Worm (Caenorhabditis elegans) whole organism, midembryonic: ENCODE measurements around the gene cyn-6.

Experiments
- T22C8.4 ChIP-seq: fragments of 200-800 bp; sonication (Bioruptor generic); IDR thresholded peaks from 2 replicates; pipeline ENCODE4 v1.3.6; 2022; ENCODE audit warnings: missing genetic modification characterization, missing compliant biosample characterization
- cog-1 ChIP-seq: sonication (generic microtip); optimal IDR thresholded peaks from 2 replicates; lab custom pipeline; 2016; ENCODE audit warnings: missing genetic modification characterization, missing compliant biosample characterization
- flt-1 ChIP-seq: fragments of 200-800 bp; sonication (Bioruptor generic); IDR thresholded peaks from 2 replicates; pipeline ENCODE4 v1.3.6; 2022; ENCODE audit warnings: missing genetic modification characterization, missing compliant biosample characterization
- klf-2 ChIP-seq: fragments of 200-800 bp; sonication (Bioruptor generic); conservative IDR thresholded peaks from 2 replicates; pipeline ENCODE4 v1.3.6; 2022; ENCODE audit warnings: missing genetic modification reagents, missing genetic modification characterization, missing compliant biosample characterization
- med-1 ChIP-seq: sonication (generic microtip); optimal IDR thresholded peaks from 2 replicates; lab custom pipeline; 2017; ENCODE audit warnings: missing genetic modification characterization, mild to moderate bottlenecking, missing compliant biosample characterization, antibody characterized with exemption, missing genetic modification reagents; ENCODE audit not compliant: insufficient read depth
- ref-1 ChIP-seq: fragments of 200-800 bp; sonication (Bioruptor generic); conservative IDR thresholded peaks from 2 replicates; pipeline ENCODE4 v1.3.6; 2022; ENCODE audit warnings: missing genetic modification reagents, missing genetic modification characterization, missing compliant biosample characterization
- tab-1 ChIP-seq: fragments of 200-800 bp; sonication (Bioruptor generic); IDR thresholded peaks from 2 replicates; pipeline ENCODE4 v1.3.6; 2022; ENCODE audit warnings: missing genetic modification characterization, missing compliant biosample characterization
- ztf-23 ChIP-seq: fragments of 200-800 bp; sonication (Bioruptor generic); IDR thresholded peaks from 2 replicates; pipeline ENCODE4 v1.3.6; 2022; ENCODE audit warnings: missing genetic modification reagents, missing genetic modification characterization, missing compliant biosample characterization
- ztf-29 ChIP-seq: fragments of 200-800 bp; sonication (Bioruptor generic); IDR thresholded peaks from 2 replicates; pipeline ENCODE4 v1.3.6; 2022; ENCODE audit warnings: missing genetic modification reagents, missing genetic modification characterization, missing compliant biosample characterization

The cyn-6 gene

ce11 chrIII:754371-754770, 18.8 kb upstream of the cyn-6 start:
- TF ChIP-seq ref-1 (GFP tag; lab: Robert Waterston, UW) (no peak), cog-1 (tag; lab: Kevin White, UChicago) (no peak), med-1 (GFP tag; lab: Kevin White, UChicago) (no peak), ztf-23 (no peak), flt-1 (GFP tag; lab: Robert Waterston, UW) (no peak), ztf-29 (GFP tag; lab: Robert Waterston, UW) (no peak), klf-2 (GFP tag; lab: Robert Waterston, UW) (no peak), T22C8.4 (GFP tag; lab: Robert Waterston, UW) (no peak), tab-1 (GFP tag; lab: Robert Waterston, UW) (no peak)

- TF ChIP-seq T22C8.4 (GFP tag; lab: Robert Waterston, UW) (no peak), ztf-23 (no peak), cog-1 (tag; lab: Kevin White, UChicago) (no peak), ztf-29 (GFP tag; lab: Robert Waterston, UW) (no peak), flt-1 (GFP tag; lab: Robert Waterston, UW) (no peak), klf-2 (GFP tag; lab: Robert Waterston, UW) (no peak), ref-1 (GFP tag; lab: Robert Waterston, UW) (no peak), tab-1 (GFP tag; lab: Robert Waterston, UW) (no peak), med-1 (GFP tag; lab: Kevin White, UChicago) (no peak)
These were observed 15.2 kb upstream of the cyn-6 start, which contains the start of gene T17H7.7 for ce11 chrIII:757981-758380. T17H7.7 (minus strand) TSS chrIII:758081.

ce11 chrIII:759675-760074, 13.5 kb upstream of the cyn-6 start:
- TF ChIP-seq ztf-29 (GFP tag; lab: Robert Waterston, UW) (no peak), klf-2 (GFP tag; lab: Robert Waterston, UW) (no peak), flt-1 (GFP tag; lab: Robert Waterston, UW) (no peak), med-1 (GFP tag; lab: Kevin White, UChicago) (no peak), ztf-23 (no peak), cog-1 (tag; lab: Kevin White, UChicago) (no peak), tab-1 (GFP tag; lab: Robert Waterston, UW) (no peak), T22C8.4 (GFP tag; lab: Robert Waterston, UW) (no peak), ref-1 (GFP tag; lab: Robert Waterston, UW) (no peak)

- no peak for TF ChIP-seq tab-1 (GFP tag; lab: Robert Waterston, UW)
- TF ChIP-seq ref-1 (GFP tag; lab: Robert Waterston, UW) = no peak
- TF ChIP-seq ztf-23 = no peak
- TF ChIP-seq cog-1 (tag; lab: Kevin White, UChicago) = no peak
- no peak for TF ChIP-seq med-1 (GFP tag; lab: Kevin White, UChicago)
- TF ChIP-seq flt-1 (GFP tag; lab: Robert Waterston, UW) = no peak
- TF ChIP-seq ztf-29 (GFP tag; lab: Robert Waterston, UW) = no peak
- TF ChIP-seq T22C8.4 (GFP tag; lab: Robert Waterston, UW) = no peak
- TF ChIP-seq klf-2 (GFP tag; lab: Robert Waterston, UW) = no peak
These were observed 11.7 kb upstream of the cyn-6 start, which contains the start of gene nlp-52 for ce11 chrIII:761476-761875. nlp-52 (plus strand) TSS chrIII:761776.

- TF ChIP-seq ztf-29 (GFP tag; lab: Robert Waterston, UW) = no peak
- TF ChIP-seq flt-1 (GFP tag; lab: Robert Waterston, UW) = no peak
- TF ChIP-seq T22C8.4 (GFP tag; lab: Robert Waterston, UW) = no peak
- no peak for TF ChIP-seq cog-1 (tag; lab: Kevin White, UChicago)
- no peak for TF ChIP-seq med-1 (GFP tag; lab: Kevin White, UChicago)
- no peak for TF ChIP-seq klf-2 (GFP tag; lab: Robert Waterston, UW)
- no peak for TF ChIP-seq tab-1 (GFP tag; lab: Robert Waterston, UW)
- no peak for TF ChIP-seq ztf-23
- TF ChIP-seq ref-1 (GFP tag; lab: Robert Waterston, UW) = no peak
These were observed 10.7 kb upstream of the cyn-6 start for ce11 chrIII:762508-762907.

ce11 chrIII:764404-764803, 8.8 kb upstream of the cyn-6 start:
- no peak for TF ChIP-seq ztf-23
- TF ChIP-seq tab-1 (GFP tag; lab: Robert Waterston, UW) = no peak
- no peak for TF ChIP-seq ztf-29 (GFP tag; lab: Robert Waterston, UW)
- TF ChIP-seq klf-2 (GFP tag; lab: Robert Waterston, UW) = no peak
- no peak for TF ChIP-seq med-1 (GFP tag; lab: Kevin White, UChicago)
- no peak for TF ChIP-seq ref-1 (GFP tag; lab: Robert Waterston, UW)
- TF ChIP-seq cog-1 (tag; lab: Kevin White, UChicago) = no peak
- TF ChIP-seq T22C8.4 (GFP tag; lab: Robert Waterston, UW) = no peak
- TF ChIP-seq flt-1 (GFP tag; lab: Robert Waterston, UW) = no peak

ce11 chrIII:764884-765283, 8.3 kb upstream of the cyn-6 start, which contains the start of gene ptl-1:
ptl-1 (plus strand) TSS chrIII:765184.
- TF ChIP-seq flt-1 (GFP tag; lab: Robert Waterston, UW) = no peak
- TF ChIP-seq T22C8.4 (GFP tag; lab: Robert Waterston, UW) = no peak
- TF ChIP-seq ref-1 (GFP tag; lab: Robert Waterston, UW) = no peak
- no peak for TF ChIP-seq ztf-23
- TF ChIP-seq klf-2 (GFP tag; lab: Robert Waterston, UW) = no peak
- TF ChIP-seq cog-1 (tag; lab: Kevin White, UChicago) = no peak
- no peak for TF ChIP-seq med-1 (GFP tag; lab: Kevin White, UChicago)
- no peak for TF ChIP-seq tab-1 (GFP tag; lab: Robert Waterston, UW)
- TF ChIP-seq ztf-29 (GFP tag; lab: Robert Waterston, UW) = no peak

- no peak for TF ChIP-seq T22C8.4 (GFP tag; lab: Robert Waterston, UW)
- TF ChIP-seq tab-1 (GFP tag; lab: Robert Waterston, UW) = no peak
- no peak for TF ChIP-seq cog-1 (tag; lab: Kevin White, UChicago)
- no peak for TF ChIP-seq klf-2 (GFP tag; lab: Robert Waterston, UW)
- no peak for TF ChIP-seq ztf-23
- TF ChIP-seq ref-1 (GFP tag; lab: Robert Waterston, UW) = no peak
- TF ChIP-seq flt-1 (GFP tag; lab: Robert Waterston, UW) = no peak
- no peak for TF ChIP-seq ztf-29 (GFP tag; lab: Robert Waterston, UW)
- no peak for TF ChIP-seq med-1 (GFP tag; lab: Kevin White, UChicago)
These were observed 4.7 kb upstream of the cyn-6 start for ce11 chrIII:768528-768927.

ce11 chrIII:770958-771357, 2.3 kb upstream of the cyn-6 start, which contains the start of gene tpst-2:
tpst-2 (plus strand) TSS chrIII:771258.
- TF ChIP-seq T22C8.4 (GFP tag; lab: Robert Waterston, UW) = no peak
- TF ChIP-seq tab-1 (GFP tag; lab: Robert Waterston, UW) = no peak
- TF ChIP-seq cog-1 (tag; lab: Kevin White, UChicago) = no peak
- TF ChIP-seq ref-1 (GFP tag; lab: Robert Waterston, UW) = no peak
- TF ChIP-seq ztf-29 (GFP tag; lab: Robert Waterston, UW) = no peak
- no peak for TF ChIP-seq ztf-23
- no peak for TF ChIP-seq flt-1 (GFP tag; lab: Robert Waterston, UW)
- no peak for TF ChIP-seq klf-2 (GFP tag; lab: Robert Waterston, UW)
- no peak for TF ChIP-seq med-1 (GFP tag; lab: Kevin White, UChicago)
